Fruit fly (Drosophila melanogaster) whole organism, embryonic: ENCODE data around the gene Cpr65Av.

Experiments
- C15 ChIP-seq: fragments of 200-800 bp; sonication (Bioruptor generic); IDR thresholded peaks from 3 replicates; pipeline ENCODE4 v1.3.6; 2022; ENCODE audit warnings: missing biosample characterization, missing genetic modification characterization
- CG1024 ChIP-seq: fragments of 200-800 bp; sonication (Bioruptor generic); IDR thresholded peaks from 2 replicates; pipeline ENCODE4 v1.3.6; 2022; ENCODE audit warnings: missing biosample characterization, missing genetic modification characterization
- CG11456 ChIP-seq: fragments of 200-800 bp; sonication (Bioruptor generic); IDR thresholded peaks from 3 replicates; pipeline ENCODE4 v1.3.6; 2022; ENCODE audit warnings: missing biosample characterization, missing genetic modification characterization
- CG12236 ChIP-seq: fragments of 200-800 bp; sonication (Bioruptor generic); optimal IDR thresholded peaks from 2 replicates; lab custom pipeline; 2016; ENCODE audit warnings: missing biosample characterization, missing genetic modification characterization
- CG1233 ChIP-seq: fragments of 200-800 bp; sonication (Bioruptor generic); optimal IDR thresholded peaks from 4 replicates; lab custom pipeline; 2018; ENCODE audit warnings: missing biosample characterization, mild to moderate bottlenecking, missing genetic modification characterization
- CG12659 ChIP-seq: fragments of 200-800 bp; sonication (Bioruptor generic); optimal IDR thresholded peaks from 3 replicates; lab custom pipeline; 2017; ENCODE audit warnings: mild to moderate bottlenecking, missing biosample characterization, missing genetic modification reagents, missing genetic modification characterization
- CG13287 ChIP-seq: fragments of 200-800 bp; sonication (Bioruptor generic); IDR thresholded peaks from 2 replicates; pipeline ENCODE4 v1.3.6; 2022; ENCODE audit warnings: missing biosample characterization, missing genetic modification characterization; ENCODE audit not compliant: partially characterized antibody
- CG13775 ChIP-seq: fragments of 200-800 bp; sonication (Bioruptor generic); optimal IDR thresholded peaks from 3 replicates; lab custom pipeline; 2017; ENCODE audit warnings: missing biosample characterization, mild to moderate bottlenecking, missing genetic modification characterization
- CG15269 ChIP-seq: fragments of 200-800 bp; sonication (Bioruptor generic); optimal IDR thresholded peaks from 2 replicates; lab custom pipeline; 2018; ENCODE audit warnings: missing biosample characterization, mild to moderate bottlenecking, missing genetic modification characterization, moderate library complexity
- CG1529 ChIP-seq: fragments of 200-800 bp; sonication (Bioruptor generic); optimal IDR thresholded peaks from 3 replicates; lab custom pipeline; 2018; ENCODE audit warnings: missing biosample characterization, missing genetic modification characterization
- CG17912 ChIP-seq: fragments of 200-800 bp; sonication (Bioruptor generic); optimal IDR thresholded peaks from 2 replicates; lab custom pipeline; 2018; ENCODE audit warnings: missing biosample characterization, mild to moderate bottlenecking, missing genetic modification characterization
- CG1832 ChIP-seq: fragments of 200-800 bp; sonication (Bioruptor generic); optimal IDR thresholded peaks from 2 replicates; lab custom pipeline; 2017; ENCODE audit warnings: missing biosample characterization, mild to moderate bottlenecking, missing genetic modification characterization, inconsistent platforms
- CG18476 ChIP-seq: fragments of 200-800 bp; sonication (Bioruptor generic); optimal IDR thresholded peaks from 2 replicates; lab custom pipeline; 2016; ENCODE audit warnings: missing biosample characterization, mild to moderate bottlenecking, missing genetic modification characterization
- CG30431 ChIP-seq: fragments of 200-800 bp; sonication (Bioruptor generic); optimal IDR thresholded peaks from 2 replicates; lab custom pipeline; 2017; ENCODE audit warnings: missing biosample characterization, missing genetic modification characterization
- CG31441 ChIP-seq: fragments of 200-800 bp; sonication (Bioruptor generic); IDR thresholded peaks from 2 replicates; pipeline ENCODE4 v1.3.6; 2022; ENCODE audit warnings: missing biosample characterization, missing genetic modification characterization
- CG4328 ChIP-seq: fragments of 200-800 bp; sonication (Bioruptor generic); optimal IDR thresholded peaks from 3 replicates; lab custom pipeline; 2017; ENCODE audit warnings: missing biosample characterization, missing genetic modification reagents, missing genetic modification characterization
- CG5245 ChIP-seq: fragments of 200-800 bp; sonication (Bioruptor generic); optimal IDR thresholded peaks from 3 replicates; lab custom pipeline; 2016; ENCODE audit warnings: missing biosample characterization, missing genetic modification characterization
- CG6813 ChIP-seq: fragments of 200-800 bp; sonication (Bioruptor generic); optimal IDR thresholded peaks from 2 replicates; lab custom pipeline; 2017; ENCODE audit warnings: missing biosample characterization, missing genetic modification characterization, mild to moderate bottlenecking, moderate library complexity, missing genetic modification reagents
- CG7357 ChIP-seq: fragments of 200-800 bp; sonication (Bioruptor generic); IDR thresholded peaks from 3 replicates; pipeline ENCODE4 v1.3.6; 2022; ENCODE audit warnings: missing biosample characterization, missing genetic modification characterization
- CG7963 ChIP-seq: fragments of 200-800 bp; sonication (Bioruptor generic); IDR thresholded peaks from 3 replicates; pipeline ENCODE4 v1.3.6; 2022; ENCODE audit warnings: missing biosample characterization, missing genetic modification characterization; ENCODE audit not compliant: partially characterized antibody
- CG8281 ChIP-seq: fragments of 200-800 bp; sonication (Bioruptor generic); optimal IDR thresholded peaks from 2 replicates; lab custom pipeline; 2018; ENCODE audit warnings: missing biosample characterization, mild to moderate bottlenecking, missing genetic modification characterization, moderate library complexity
- CG8359 ChIP-seq: fragments of 200-800 bp; sonication (Bioruptor generic); optimal IDR thresholded peaks from 2 replicates; lab custom pipeline; 2017; ENCODE audit warnings: missing biosample characterization, mild to moderate bottlenecking, missing genetic modification characterization, borderline replicate concordance
- CG9215 ChIP-seq: fragments of 200-800 bp; sonication (Bioruptor generic); IDR thresholded peaks from 2 replicates; pipeline ENCODE4 v1.3.6; 2022; ENCODE audit warnings: missing biosample characterization, missing genetic modification characterization
- Camta ChIP-seq: fragments of 200-800 bp; sonication (Bioruptor generic); optimal IDR thresholded peaks from 2 replicates; lab custom pipeline; 2016; ENCODE audit warnings: missing biosample characterization, missing genetic modification characterization
- Dbx ChIP-seq: fragments of 200-800 bp; sonication (Bioruptor generic); IDR thresholded peaks from 3 replicates; pipeline ENCODE4 v1.3.6; 2022; ENCODE audit warnings: missing biosample characterization, missing genetic modification characterization
- Dll ChIP-seq: fragments of 200-800 bp; sonication (Bioruptor generic); IDR thresholded peaks from 4 replicates; pipeline ENCODE4 v1.3.6; 2022; ENCODE audit warnings: missing biosample characterization, missing genetic modification characterization; ENCODE audit not compliant: partially characterized antibody
- HLH3B ChIP-seq: fragments of 200-800 bp; sonication (Bioruptor generic); IDR thresholded peaks from 2 replicates; pipeline ENCODE4 v1.3.6; 2022; ENCODE audit warnings: missing biosample characterization, missing genetic modification characterization
- Hey ChIP-seq: fragments of 200-800 bp; sonication (Bioruptor generic); optimal IDR thresholded peaks from 3 replicates; lab custom pipeline; 2018; ENCODE audit warnings: missing biosample characterization, mild to moderate bottlenecking, missing genetic modification characterization
- HmgZ ChIP-seq: fragments of 200-800 bp; sonication (Bioruptor generic); optimal IDR thresholded peaks from 2 replicates; lab custom pipeline; 2018; ENCODE audit warnings: missing biosample characterization, mild to moderate bottlenecking, missing genetic modification characterization
- Hr39 ChIP-seq: fragments of >200 bp; optimal IDR thresholded peaks from 2 replicates; lab custom pipeline; 2017
- MESR4 ChIP-seq: fragments of 200-800 bp; sonication (Bioruptor generic); optimal IDR thresholded peaks from 2 replicates; lab custom pipeline; 2018; ENCODE audit warnings: missing biosample characterization, mild to moderate bottlenecking, missing genetic modification characterization, moderate library complexity
- Ravus ChIP-seq: fragments of 200-800 bp; sonication (Bioruptor generic); IDR thresholded peaks from 2 replicates; pipeline ENCODE4 v1.3.6; 2022; ENCODE audit warnings: missing biosample characterization, missing genetic modification characterization
- Scr ChIP-seq: fragments of 200-800 bp; sonication (Bioruptor generic); IDR thresholded peaks from 2 replicates; pipeline ENCODE4 v1.3.6; 2022; ENCODE audit warnings: missing biosample characterization, missing genetic modification characterization; ENCODE audit not compliant: partially characterized antibody
- Spps ChIP-seq: fragments of 200-800 bp; sonication (Bioruptor generic); optimal IDR thresholded peaks from 2 replicates; lab custom pipeline; 2018; ENCODE audit warnings: missing biosample characterization, mild to moderate bottlenecking, missing genetic modification characterization
- TFAM ChIP-seq: fragments of 200-800 bp; sonication (Bioruptor generic); optimal IDR thresholded peaks from 2 replicates; lab custom pipeline; 2017; ENCODE audit warnings: missing biosample characterization, missing genetic modification characterization, inconsistent platforms
- ac ChIP-seq: fragments of 200-800 bp; sonication (Bioruptor generic); optimal IDR thresholded peaks from 3 replicates; lab custom pipeline; 2017; ENCODE audit warnings: missing biosample characterization, mild to moderate bottlenecking, missing genetic modification characterization
- bowl ChIP-seq: fragments of 200-800 bp; sonication (Bioruptor generic); IDR thresholded peaks from 2 replicates; pipeline ENCODE4 v1.3.6; 2022; ENCODE audit warnings: missing biosample characterization, missing genetic modification characterization
- chif ChIP-seq, 2 experiments: fragments of 200-800 bp; sonication (Bioruptor generic); optimal IDR thresholded peaks; 3 replicates each; lab custom pipeline; 2016; ENCODE audit warnings: missing biosample characterization in 2 of 2, missing genetic modification characterization in 2 of 2
- crc ChIP-seq: fragments of 200-800 bp; sonication (Bioruptor generic); optimal IDR thresholded peaks from 2 replicates; lab custom pipeline; 2016; ENCODE audit warnings: missing biosample characterization, missing genetic modification characterization
- cwo ChIP-seq: fragments of 200-800 bp; sonication (Bioruptor generic); optimal IDR thresholded peaks from 3 replicates; lab custom pipeline; 2017; ENCODE audit warnings: missing biosample characterization, missing genetic modification characterization, mild to moderate bottlenecking, moderate library complexity, missing genetic modification reagents
- dysf ChIP-seq: fragments of 200-800 bp; sonication (Bioruptor generic); IDR thresholded peaks from 3 replicates; pipeline ENCODE4 v1.3.6; 2022; ENCODE audit warnings: missing biosample characterization, missing genetic modification characterization
- gem ChIP-seq: fragments of 200-800 bp; sonication (Bioruptor generic); optimal IDR thresholded peaks from 2 replicates; lab custom pipeline; 2019; ENCODE audit warnings: missing biosample characterization, mild to moderate bottlenecking, missing genetic modification characterization, moderate library complexity
- gsb ChIP-seq: fragments of 200-800 bp; sonication (Bioruptor generic); IDR thresholded peaks from 2 replicates; pipeline ENCODE4 v1.3.6; 2022; ENCODE audit warnings: missing biosample characterization, missing genetic modification characterization
- insv ChIP-seq, 2 experiments: fragments of 200-800 bp; sonication (Bioruptor generic); optimal IDR thresholded peaks; 3 replicates each; lab custom pipeline; 2016 to 2018; ENCODE audit warnings: missing biosample characterization in 2 of 2, missing genetic modification characterization in 2 of 2
- luna ChIP-seq: fragments of 200-800 bp; sonication (Bioruptor generic); optimal IDR thresholded peaks from 2 replicates; lab custom pipeline; 2016; ENCODE audit warnings: missing biosample characterization, missing genetic modification characterization
- pum ChIP-seq: fragments of 200-800 bp; sonication (Bioruptor generic); optimal IDR thresholded peaks from 2 replicates; lab custom pipeline; 2016; ENCODE audit warnings: missing biosample characterization, missing genetic modification characterization
- ranshi ChIP-seq: fragments of 200-800 bp; sonication (Bioruptor generic); IDR thresholded peaks from 2 replicates; pipeline ENCODE4 v1.3.6; 2022; ENCODE audit warnings: missing biosample characterization, missing genetic modification characterization
- ro ChIP-seq: fragments of 200-800 bp; sonication (Bioruptor generic); IDR thresholded peaks from 2 replicates; pipeline ENCODE4 v1.3.6; 2022; ENCODE audit warnings: missing biosample characterization, missing genetic modification characterization
- row ChIP-seq: fragments of 200-800 bp; sonication (Bioruptor generic); IDR thresholded peaks from 3 replicates; pipeline ENCODE4 v1.3.6; 2022; ENCODE audit warnings: missing biosample characterization, missing genetic modification characterization
- sens-2 ChIP-seq: fragments of 200-800 bp; sonication (Bioruptor generic); IDR thresholded peaks from 2 replicates; pipeline ENCODE4 v1.3.6; 2022; ENCODE audit warnings: missing biosample characterization, missing genetic modification characterization
- zf30C ChIP-seq: fragments of 200-800 bp; sonication (Bioruptor generic); optimal IDR thresholded peaks from 3 replicates; lab custom pipeline; 2018; ENCODE audit warnings: missing biosample characterization, mild to moderate bottlenecking, missing genetic modification characterization

The Cpr65Av gene

dm6 chr3L:6094697-6095096, 45.1 kb downstream of the Cpr65Av start, which contains the start of the genes CG10467 and loj (continued):
- peak; percentile 95 for TF ChIP-seq CG15269 (tag; lab: Kevin White, UChicago)
- no peak for TF ChIP-seq MESR4 (GFP tag; lab: Kevin White, UChicago)
- TF ChIP-seq CG1529 (GFP tag; lab: Kevin White, UChicago) = peak; percentile 82
- peak; percentile 67 for TF ChIP-seq CG8359 (GFP tag; lab: Kevin White, UChicago)
- peak; percentile 84 for TF ChIP-seq Dll (GFP tag; lab: Robert Waterston, UW)
- TF ChIP-seq CG12236 (GFP tag; lab: Kevin White, UChicago) = peak; percentile 41
- TF ChIP-seq bowl (GFP tag; lab: Robert Waterston, UW) = peak; percentile 81
- TF ChIP-seq CG9215 (GFP tag; lab: Robert Waterston, UW) = peak; percentile 96
- peak; percentile 90 for TF ChIP-seq Spps (tag; lab: Kevin White, UChicago)
- peak; percentile 61 for TF ChIP-seq Hey (tag; lab: Kevin White, UChicago)
- peak; percentile 98 for TF ChIP-seq gem (tag; lab: Kevin White, UChicago)
- peak; percentile 96 for TF ChIP-seq CG12659 (GFP tag; lab: Kevin White, UChicago)
- TF ChIP-seq insv (GFP tag; optimal IDR thresholded peaks at IDR 0.05; lab: Kevin White, UChicago) = peak in 1 of 2 experiments; percentile 63
- peak; percentile 98 for TF ChIP-seq Dbx (GFP tag; lab: Robert Waterston, UW)
- TF ChIP-seq crc (GFP tag; lab: Kevin White, UChicago) = peak; percentile 56
- TF ChIP-seq ac (GFP tag; lab: Kevin White, UChicago) = peak; percentile 72
- no peak for TF ChIP-seq CG1832
- peak; percentile 94 for TF ChIP-seq HmgZ
- peak; percentile 98 for TF ChIP-seq dysf (GFP tag; lab: Robert Waterston, UW)
- TF ChIP-seq CG7963 = no peak
- peak; percentile 91 for TF ChIP-seq CG1024
- peak; percentile 87 for TF ChIP-seq C15 (GFP tag; lab: Robert Waterston, UW)
- TF ChIP-seq CG18476 (GFP tag; lab: Kevin White, UChicago) = peak; percentile 83
- TF ChIP-seq CG1233 (GFP tag; lab: Kevin White, UChicago) = peak; percentile 93
- peak; percentile 97 for TF ChIP-seq HLH3B
- TF ChIP-seq CG30431 = peak; percentile 95
- no peak for TF ChIP-seq zf30C
- TF ChIP-seq CG5245 (GFP tag; lab: Kevin White, UChicago) = peak; percentile 93
- peak; percentile 81 for TF ChIP-seq Camta (GFP tag; lab: Kevin White, UChicago)
- TF ChIP-seq Scr (GFP tag; lab: Robert Waterston, UW) = peak; percentile 84
- peak; percentile 76 for TF ChIP-seq CG17912 (GFP tag; lab: Kevin White, UChicago)
- peak; percentile 91 for TF ChIP-seq ro
- peak; percentile 5 for TF ChIP-seq luna (GFP tag; lab: Kevin White, UChicago)
- TF ChIP-seq CG13287 = peak; percentile 82
- peak; percentile 98 for TF ChIP-seq CG11456 (GFP tag; lab: Robert Waterston, UW)
- TF ChIP-seq cwo (GFP tag; lab: Kevin White, UChicago) = peak; percentile 83
- TF ChIP-seq TFAM = no peak
- peak; percentile 81 for TF ChIP-seq CG8281
- TF ChIP-seq CG4328 (GFP tag; lab: Kevin White, UChicago) = peak; percentile 91
- TF ChIP-seq Hr39 (lab: Kevin White, UChicago) = no peak
- peak; percentile 83 for TF ChIP-seq pum
- TF ChIP-seq sens-2 (GFP tag; lab: Robert Waterston, UW) = peak; percentile 87
- TF ChIP-seq gsb = peak; percentile 90
- TF ChIP-seq ranshi (GFP tag; lab: Robert Waterston, UW) = peak; percentile 98
- peak; percentile 96 for TF ChIP-seq CG31441
- peak; percentile 80 for TF ChIP-seq CG6813
- TF ChIP-seq Ravus (GFP tag; lab: Robert Waterston, UW) = peak; percentile 88
- TF ChIP-seq CG7357 (GFP tag; lab: Robert Waterston, UW) = peak; percentile 92
- TF ChIP-seq row (GFP tag; lab: Robert Waterston, UW) = peak; percentile 98
- peak; percentile 96 for TF ChIP-seq CG13775 (GFP tag; lab: Kevin White, UChicago)
- TF ChIP-seq chif (GFP tag; optimal IDR thresholded peaks at IDR 0.05; lab: Kevin White, UChicago) = peak; percentile 78 to 88
